Worm (Caenorhabditis elegans): Measurements from ENCODE around the gene F53B1.2.
A peak's percentile ranks its signal among the peaks of the same experiment; 100 is the strongest.

The F53B1.2 gene

ce11 chrX:2084019-2084418 is 24.8 kb upstream of the F53B1.2 start, which contains the start of gene F49H12.3:
Gene F49H12.3, plus strand, starts transcription at chrX:2084375.
- peak; percentile 48 for TF ChIP-seq lsy-2 (tag; optimal IDR thresholded peaks at IDR 0.05)
- TF ChIP-seq nhr-12 (tag; optimal IDR thresholded peaks at IDR 0.05), result no peak

- TF ChIP-seq ceh-83 (GFP tag; optimal IDR thresholded peaks at IDR 0.05), result no peak
- no peak for TF ChIP-seq nhr-28 (tag; optimal IDR thresholded peaks at IDR 0.05)
- no peak for TF ChIP-seq tbx-8 (GFP tag; optimal IDR thresholded peaks at IDR 0.05)
- no peak for TF ChIP-seq nhr-2 (tag; optimal IDR thresholded peaks at IDR 0.05)
- TF ChIP-seq unc-120 (tag; optimal IDR thresholded peaks at IDR 0.05; ENCODE audit: poor library complexity, severe bottlenecking), result no peak
- TF ChIP-seq mep-1 (tag; optimal IDR thresholded peaks at IDR 0.05), result no peak
- no peak for TF ChIP-seq M03D4.4 (tag; optimal IDR thresholded peaks at IDR 0.05)
- TF ChIP-seq nhr-237 (tag; optimal IDR thresholded peaks at IDR 0.05), result no peak
- TF ChIP-seq elt-3 (tag; optimal IDR thresholded peaks at IDR 0.05), result no peak
- TF ChIP-seq nhr-12 (tag; optimal IDR thresholded peaks at IDR 0.05), result no peak
- no peak for TF ChIP-seq unc-62 (GFP tag; optimal IDR thresholded peaks at IDR 0.05)
- no peak for TF ChIP-seq elt-1 (tag; optimal IDR thresholded peaks at IDR 0.05; ENCODE audit: borderline replicate concordance, insufficient read depth)
- TF ChIP-seq bed-3 (GFP tag; optimal IDR thresholded peaks at IDR 0.05), result no peak
- TF ChIP-seq ces-1 (GFP tag; optimal IDR thresholded peaks at IDR 0.05), result no peak
- no peak for TF ChIP-seq lin-13 (tag; optimal IDR thresholded peaks at IDR 0.05)
- no peak for TF ChIP-seq pha-4 (tag; optimal IDR thresholded peaks at IDR 0.05)
- no peak for TF ChIP-seq drap-1 (GFP tag; optimal IDR thresholded peaks at IDR 0.05)
- no peak for TF ChIP-seq snpc-4 (tag; optimal IDR thresholded peaks at IDR 0.05)
Measured at ce11 chrX:2084988-2085387, 23.8 kb upstream of the F53B1.2 start, which contains the start of gene F49H12.2. Gene F49H12.2, plus strand, starts transcription at chrX:2085288.

ce11 chrX:2085494-2085893 is 23.3 kb upstream of the F53B1.2 start:
- peak; percentile 3 for TF ChIP-seq lsy-2 (tag; optimal IDR thresholded peaks at IDR 0.05)
- TF ChIP-seq ceh-43 (GFP tag; optimal IDR thresholded peaks at IDR 0.05), result no peak

- TF ChIP-seq ces-1 (GFP tag; optimal IDR thresholded peaks at IDR 0.05), result peak; percentile 29
- no peak for TF ChIP-seq lin-32 (GFP tag; optimal IDR thresholded peaks at IDR 0.05)
- no peak for TF ChIP-seq unc-62 (GFP tag; optimal IDR thresholded peaks at IDR 0.05)
- no peak for TF ChIP-seq snpc-4 (tag; optimal IDR thresholded peaks at IDR 0.05)
Measured at ce11 chrX:2087716-2088115, 21.1 kb upstream of the F53B1.2 start.

ce11 chrX:2089434-2089833 is 19.3 kb upstream of the F53B1.2 start, which contains the start of gene lsy-2:
Gene lsy-2, plus strand, starts transcription at chrX:2089704.
- TF ChIP-seq zip-8 (tag; optimal IDR thresholded peaks at IDR 0.05) (no peak), hlh-1 (tag; optimal IDR thresholded peaks at IDR 0.05) (peak; percentile 20), nhr-237 (tag; optimal IDR thresholded peaks at IDR 0.05) (peak; percentile 10), mab-5 (tag; optimal IDR thresholded peaks at IDR 0.05) (no peak), ham-2 (GFP tag; optimal IDR thresholded peaks at IDR 0.05) (no peak), unc-120 (tag; optimal IDR thresholded peaks at IDR 0.05; ENCODE audit: poor library complexity, severe bottlenecking) (no peak), ces-1 (GFP tag; optimal IDR thresholded peaks at IDR 0.05) (no peak), blmp-1 (tag; optimal IDR thresholded peaks at IDR 0.05) (no peak), pha-4 (tag; optimal IDR thresholded peaks at IDR 0.05) (peak; percentile 47), nhr-12 (tag; optimal IDR thresholded peaks at IDR 0.05) (no peak), drap-1 (GFP tag; optimal IDR thresholded peaks at IDR 0.05) (no peak), nhr-76 (tag; optimal IDR thresholded peaks at IDR 0.05) (no peak), cnd-1 (tag; optimal IDR thresholded peaks at IDR 0.05) (no peak), flh-1 (GFP tag; optimal IDR thresholded peaks at IDR 0.05) (no peak), nhr-28 (tag; optimal IDR thresholded peaks at IDR 0.05) (no peak), sptf-1 (tag; optimal IDR thresholded peaks at IDR 0.05) (peak; percentile 33), M03D4.4 (tag; optimal IDR thresholded peaks at IDR 0.05) (no peak), mep-1 (tag; optimal IDR thresholded peaks at IDR 0.05) (peak; percentile 61), elt-3 (tag; optimal IDR thresholded peaks at IDR 0.05) (no peak), elt-1 (tag; optimal IDR thresholded peaks at IDR 0.05; ENCODE audit: borderline replicate concordance, insufficient read depth) (no peak), tbx-8 (GFP tag; optimal IDR thresholded peaks at IDR 0.05) (no peak), unc-62 (GFP tag; optimal IDR thresholded peaks at IDR 0.05) (no peak), lsy-2 (tag; optimal IDR thresholded peaks at IDR 0.05) (peak; percentile 98), mls-2 (tag; optimal IDR thresholded peaks at IDR 0.05) (no peak), ceh-39 (tag; optimal IDR thresholded peaks at IDR 0.05) (no peak), lin-32 (GFP tag; optimal IDR thresholded peaks at IDR 0.05) (no peak), bed-3 (GFP tag; optimal IDR thresholded peaks at IDR 0.05) (no peak), nhr-2 (tag; optimal IDR thresholded peaks at IDR 0.05) (no peak), ceh-43 (GFP tag; optimal IDR thresholded peaks at IDR 0.05) (no peak), ztf-11 (tag; optimal IDR thresholded peaks at IDR 0.05) (no peak), snpc-4 (tag; optimal IDR thresholded peaks at IDR 0.05) (no peak), unc-39 (tag; optimal IDR thresholded peaks at IDR 0.05) (no peak), ceh-83 (GFP tag; optimal IDR thresholded peaks at IDR 0.05) (no peak), sem-2 (GFP tag; optimal IDR thresholded peaks at IDR 0.05) (no peak), lin-13 (tag; optimal IDR thresholded peaks at IDR 0.05) (peak; percentile 5)

Measured in whole organism, mixed stage, embryonic.